Fruit fly (Drosophila melanogaster): ENCODE measurements around the gene CG9915.

Gene CG9915

DNA sequence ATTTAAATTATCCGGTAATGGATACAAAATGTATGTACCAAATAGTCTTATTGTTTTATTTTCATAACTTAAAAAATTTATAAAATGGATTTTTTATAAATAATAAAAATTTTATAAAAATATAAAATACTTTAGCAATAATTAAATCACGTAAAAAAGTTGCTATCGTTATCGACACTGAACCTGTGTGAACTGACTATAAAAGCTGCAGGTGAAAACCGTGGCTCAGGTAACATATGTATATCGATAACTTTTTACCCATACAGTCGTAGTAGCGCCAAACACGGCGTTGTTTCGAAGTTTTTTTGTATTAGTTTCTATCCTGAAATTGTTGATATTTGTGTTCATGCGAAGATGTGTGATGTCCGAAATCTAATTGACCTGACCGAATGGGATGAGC is 9.3 kb downstream of the CG9915 start, which contains the start of gene CG3679 (continued):
- TF ChIP-seq ci (GFP tag; IDR thresholded peaks at IDR 0.05) (no peak), Six4 (GFP tag; optimal IDR thresholded peaks at IDR 0.05) (no peak), CG8089 (GFP tag; optimal IDR thresholded peaks at IDR 0.05) (no peak), Spps (tag; optimal IDR thresholded peaks at IDR 0.05) (no peak), zfh2 (GFP tag; optimal IDR thresholded peaks at IDR 0.05) (no peak), sna (GFP tag; IDR thresholded peaks at IDR 0.05; ENCODE audit: partially characterized antibody) (no peak), nerfin-1 (tag; optimal IDR thresholded peaks at IDR 0.05) (no peak), exex (tag; optimal IDR thresholded peaks at IDR 0.05) (no peak), CG12769 (tag; optimal IDR thresholded peaks at IDR 0.05) (no peak), NfI (GFP tag; optimal IDR thresholded peaks at IDR 0.05) (no peak), Hmx (GFP tag; optimal IDR thresholded peaks at IDR 0.05) (no peak), run (tag; optimal IDR thresholded peaks at IDR 0.05) (no peak), CG7786 (GFP tag; optimal IDR thresholded peaks at IDR 0.05) (no peak), CG15269 (tag; optimal IDR thresholded peaks at IDR 0.05) (no peak), CG7963 (GFP tag; IDR thresholded peaks at IDR 0.05; ENCODE audit: partially characterized antibody) (peak; percentile 70), CG1792 (GFP tag; optimal IDR thresholded peaks at IDR 0.05) (no peak), ken (GFP tag; IDR thresholded peaks at IDR 0.05) (no peak), row (GFP tag; IDR thresholded peaks at IDR 0.05) (peak; percentile 60), Dad (GFP tag; optimal IDR thresholded peaks at IDR 0.05) (no peak), CG3726 (GFP tag; IDR thresholded peaks at IDR 0.05) (no peak), sd (tag; optimal IDR thresholded peaks at IDR 0.05) (no peak), sima (GFP tag; optimal IDR thresholded peaks at IDR 0.05) (no peak), tap (tag; optimal IDR thresholded peaks at IDR 0.05) (no peak), Med (GFP tag) (no peak), fd96Cb (tag; optimal IDR thresholded peaks at IDR 0.05) (no peak), CG17829 (tag; optimal IDR thresholded peaks at IDR 0.05) (no peak), vfl (GFP tag; optimal IDR thresholded peaks at IDR 0.05) (no peak), CrebB (tag; optimal IDR thresholded peaks at IDR 0.05) (no peak), hth (optimal IDR thresholded peaks at IDR 0.05) (no peak), TFAM (GFP tag; optimal IDR thresholded peaks at IDR 0.05) (no peak), sc (optimal IDR thresholded peaks at IDR 0.05) (no peak), sc (GFP tag; optimal IDR thresholded peaks at IDR 0.05) (no peak), aop (GFP tag; IDR thresholded peaks at IDR 0.05) (no peak), Nf-YC (tag; optimal IDR thresholded peaks at IDR 0.05) (no peak), CG17802 (tag; optimal IDR thresholded peaks at IDR 0.05) (peak; percentile 34), PHDP (tag; optimal IDR thresholded peaks at IDR 0.05) (no peak), Tbp (GFP tag; optimal IDR thresholded peaks at IDR 0.05) (no peak), eyg (GFP tag; optimal IDR thresholded peaks at IDR 0.05) (no peak), CG17912 (GFP tag; optimal IDR thresholded peaks at IDR 0.05) (no peak), Awh (GFP tag; IDR thresholded peaks at IDR 0.05) (no peak), Scr (GFP tag; IDR thresholded peaks at IDR 0.05; ENCODE audit: partially characterized antibody) (peak; percentile 66), Opbp (GFP tag; IDR thresholded peaks at IDR 0.05; ENCODE audit: partially characterized antibody) (peak; percentile 63; the same call in 2 of the 3 replicates), CG10267 (tag; optimal IDR thresholded peaks at IDR 0.05) (peak; percentile 29), dmrt11E (tag; optimal IDR thresholded peaks at IDR 0.05) (no peak), CG3995 (GFP tag; optimal IDR thresholded peaks at IDR 0.05) (peak; percentile 92), fd64A (GFP tag; optimal IDR thresholded peaks at IDR 0.05) (no peak), Bdp1 (GFP tag; optimal IDR thresholded peaks at IDR 0.05) (no peak), CG13894 (tag; optimal IDR thresholded peaks at IDR 0.05) (no peak), pzg (GFP tag; optimal IDR thresholded peaks at IDR 0.05) (peak; percentile 38), CTCF (GFP tag; optimal IDR thresholded peaks at IDR 0.05) (no peak), vvl (GFP tag; IDR thresholded peaks at IDR 0.05) (no peak), twi (tag; optimal IDR thresholded peaks at IDR 0.05) (no peak), dan (GFP tag; IDR thresholded peaks at IDR 0.05) (no peak)

Measured in whole organism, embryonic.